Worm (Caenorhabditis elegans): ENCODE results near the gene flp-28.

DNA sequence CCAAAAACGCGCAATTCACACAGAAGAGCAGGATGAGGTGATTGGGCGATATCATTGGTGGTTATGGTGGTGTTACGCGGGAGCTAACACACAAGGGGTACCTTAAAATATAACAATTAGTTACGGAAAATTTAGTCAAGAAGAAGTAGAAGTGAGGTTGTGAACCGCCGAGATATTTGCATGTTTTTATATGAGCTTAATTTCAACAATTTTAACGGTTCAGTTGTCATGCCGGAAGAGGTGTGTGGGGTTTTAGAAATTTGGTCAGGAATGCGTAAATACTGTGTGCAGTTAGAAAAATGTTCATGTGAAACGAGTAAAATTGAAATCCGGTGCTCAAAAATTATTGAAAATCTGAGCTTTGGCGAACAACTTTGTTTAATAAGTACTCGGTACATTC lies 5.1 kb upstream of the flp-28 start, which contains the start of gene flp-3:
- no peak for TF ChIP-seq nhr-76 (tag; optimal IDR thresholded peaks at IDR 0.05)
- TF ChIP-seq ceh-39 (tag; optimal IDR thresholded peaks at IDR 0.05): no peak
